Fruit fly (Drosophila melanogaster) S2 (cell line): Measurements from ENCODE around the gene Abl.

ENCODE experiments used
- CG8478 ChIP-seq: fragments of >200 bp; optimal IDR thresholded peaks from 2 replicates; lab custom pipeline; 2018
- CTCF ChIP-seq, 2 experiments: fragments of >200 bp; optimal IDR thresholded peaks; 2 replicates each; lab custom pipeline; 2018

- no peak for TF ChIP-seq CG8478 (lab: Kevin White, UChicago)
- no peak for TF ChIP-seq CTCF (optimal IDR thresholded peaks at IDR 0.05; lab: Kevin White, UChicago)
These were observed 64.9 kb downstream of the Abl start, which contains the start of gene Rpn12 for dm6 chr3L:16582678-16583315.
